Worm (Caenorhabditis elegans): Measurements from ENCODE around the gene zyg-12.

The zyg-12 gene

DNA sequence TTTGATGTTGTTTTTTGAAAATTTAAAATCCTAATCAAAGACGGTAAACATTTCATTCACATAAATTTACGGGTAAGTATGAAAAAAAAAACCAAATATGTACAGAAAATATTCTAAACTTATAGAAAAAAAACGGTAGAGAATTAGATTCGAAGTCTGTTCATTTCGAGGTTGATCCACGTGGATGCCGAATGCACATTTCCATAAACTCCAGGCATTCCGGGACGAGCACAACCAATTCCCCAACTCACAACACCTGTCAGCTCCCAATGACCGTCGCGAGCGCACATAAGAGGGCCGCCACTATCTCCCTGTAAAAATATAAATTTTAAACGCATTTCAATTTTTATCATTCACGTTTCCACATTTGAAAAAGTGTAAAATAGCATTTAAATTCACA lies 1.6 kb upstream of the zyg-12 start:
- TF ChIP-seq C04F5.9 (tag; optimal IDR thresholded peaks at IDR 0.05), result no peak
- TF ChIP-seq elt-2 (tag; optimal IDR thresholded peaks at IDR 0.05), result peak; percentile 7
- no peak for TF ChIP-seq sox-4 (tag; optimal IDR thresholded peaks at IDR 0.05)
- TF ChIP-seq nhr-85 (tag), result peak; percentile 59
- TF ChIP-seq lin-39 (tag; optimal IDR thresholded peaks at IDR 0.05), result no peak
- no peak for TF ChIP-seq lin-14 (GFP tag; optimal IDR thresholded peaks at IDR 0.05)
- no peak for TF ChIP-seq ztf-11 (tag; optimal IDR thresholded peaks at IDR 0.05)

DNA sequence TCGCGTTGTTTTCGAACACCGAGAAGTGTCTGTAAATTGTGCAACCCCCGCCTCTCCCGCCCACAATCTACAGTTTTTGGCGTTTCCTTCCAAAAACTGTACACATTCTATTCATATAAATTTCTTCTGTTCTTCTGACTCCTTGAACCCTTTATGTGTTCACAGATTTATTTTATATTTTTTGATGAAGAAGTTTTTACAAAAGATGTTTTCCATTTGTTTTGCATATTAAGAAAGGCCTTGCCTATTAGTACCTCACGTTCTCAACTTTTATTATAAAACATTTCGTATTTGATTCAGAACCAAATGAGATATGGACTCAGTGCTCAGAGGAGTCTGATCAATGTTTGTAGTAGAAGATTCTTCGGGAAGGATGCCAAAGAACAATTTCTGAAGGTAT lies 3.6 kb downstream of the zyg-12 start, which contains the start of gene ndx-3:
Gene ndx-3 (plus strand): TSS at position 301 of the 400 bp plus-strand sequence.
- TF ChIP-seq Y116A8C.19 (tag; optimal IDR thresholded peaks at IDR 0.05; ENCODE audit: borderline replicate concordance) (no peak), aha-1 (tag; optimal IDR thresholded peaks at IDR 0.05) (no peak), egl-13 (tag; optimal IDR thresholded peaks at IDR 0.05) (no peak), C04F5.9 (tag; optimal IDR thresholded peaks at IDR 0.05) (no peak), efl-3 (GFP tag; optimal IDR thresholded peaks at IDR 0.05) (no peak), skn-1 (tag; optimal IDR thresholded peaks at IDR 0.05) (no peak), sup-37 (GFP tag; optimal IDR thresholded peaks at IDR 0.05) (no peak), sox-4 (tag; optimal IDR thresholded peaks at IDR 0.05) (no peak), hlh-4 (tag; optimal IDR thresholded peaks at IDR 0.05) (no peak), F16B12.6 (tag; optimal IDR thresholded peaks at IDR 0.05) (no peak), zip-4 (GFP tag; optimal IDR thresholded peaks at IDR 0.05) (no peak), xbp-1 (tag; optimal IDR thresholded peaks at IDR 0.05) (no peak), pag-3 (tag; optimal IDR thresholded peaks at IDR 0.05; ENCODE audit: borderline replicate concordance, insufficient read depth) (no peak), tlp-1 (tag; optimal IDR thresholded peaks at IDR 0.05) (no peak), lsy-2 (tag; optimal IDR thresholded peaks at IDR 0.05) (no peak), mab-9 (GFP tag; IDR thresholded peaks at IDR 0.05) (no peak), fkh-8 (tag; optimal IDR thresholded peaks at IDR 0.05) (no peak), hlh-17 (GFP tag; optimal IDR thresholded peaks at IDR 0.05; ENCODE audit: borderline replicate concordance) (no peak)

DNA sequence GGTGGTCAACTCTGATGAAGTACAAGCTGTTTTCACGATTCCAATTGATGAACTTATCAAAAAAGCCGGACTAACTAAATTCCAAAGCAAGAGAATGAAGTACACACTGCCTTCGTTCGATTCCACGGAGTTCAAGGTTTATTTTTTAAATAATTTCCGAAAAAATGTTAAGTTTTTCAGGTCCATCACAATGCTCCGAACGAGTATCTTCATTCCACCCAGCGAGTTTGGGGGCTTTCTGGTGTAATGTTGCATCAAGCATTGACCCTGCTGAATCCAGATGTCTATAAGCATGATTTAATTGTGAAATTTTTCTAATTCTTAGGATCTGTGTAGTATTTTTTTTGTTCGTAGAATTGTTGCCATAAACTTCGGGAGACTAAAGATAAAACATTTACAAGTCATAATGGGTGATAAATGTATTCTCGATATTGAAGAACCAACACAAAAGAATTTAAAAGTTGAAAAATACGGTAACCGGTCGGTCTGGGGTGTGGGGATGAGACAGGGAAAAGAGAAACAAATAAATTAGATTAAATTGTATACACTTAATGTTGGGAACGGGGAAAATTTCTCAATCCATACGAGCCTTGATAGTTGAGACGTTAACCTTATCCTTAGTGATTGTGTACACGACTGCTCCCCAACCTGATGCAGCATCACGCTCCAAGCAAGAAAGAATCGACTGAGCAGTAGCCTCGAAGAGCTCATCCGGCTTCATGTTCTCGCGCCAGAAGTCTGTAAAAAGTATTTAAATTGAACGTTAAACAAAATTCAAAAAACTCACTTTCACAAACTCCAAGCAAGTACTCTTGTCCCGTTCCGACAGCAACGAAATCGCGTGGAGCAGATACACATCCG lies 4.6 kb downstream of the zyg-12 start:
- TF ChIP-seq ceh-63 (GFP tag; optimal IDR thresholded peaks at IDR 0.05) (no peak), zag-1 (tag; optimal IDR thresholded peaks at IDR 0.05) (no peak), Y116A8C.19 (tag; optimal IDR thresholded peaks at IDR 0.05; ENCODE audit: borderline replicate concordance) (no peak), hpl-2 (GFP tag; optimal IDR thresholded peaks at IDR 0.05) (no peak), nhr-76 (tag; optimal IDR thresholded peaks at IDR 0.05) (no peak), nhr-85 (tag) (peak; percentile 59), ceh-90 (tag; optimal IDR thresholded peaks at IDR 0.05) (no peak), nhr-12 (tag; optimal IDR thresholded peaks at IDR 0.05) (no peak), lin-39 (tag; optimal IDR thresholded peaks at IDR 0.05) (no peak), dsc-1 (tag; optimal IDR thresholded peaks at IDR 0.05) (peak; percentile 32)

DNA sequence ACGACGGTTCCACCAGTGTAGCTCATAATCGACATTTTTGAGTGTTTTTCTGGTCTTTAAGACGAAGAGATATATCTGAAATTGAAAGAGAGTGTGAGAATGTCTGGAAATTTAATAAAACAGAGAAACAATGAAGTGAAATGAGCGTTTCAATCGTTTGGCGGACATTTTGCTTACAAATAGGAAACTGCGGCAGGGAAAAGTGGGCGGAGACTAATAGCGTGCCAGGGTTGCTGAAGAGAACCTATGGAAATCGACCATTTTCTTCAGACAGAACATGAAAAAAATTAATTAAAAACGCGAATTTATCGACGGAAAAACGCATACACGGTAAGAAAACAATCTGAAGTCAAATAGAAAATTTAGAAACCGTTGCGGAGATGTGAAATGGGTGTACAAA lies 5.7 kb downstream of the zyg-12 start, which contains the start of gene pbs-3:
Gene pbs-3 (minus strand): TSS at position 75 of the 400 bp plus-strand sequence.
- TF ChIP-seq mdl-1 (tag; optimal IDR thresholded peaks at IDR 0.05) (no peak), ces-1 (GFP tag; optimal IDR thresholded peaks at IDR 0.05) (no peak), unc-130 (tag; optimal IDR thresholded peaks at IDR 0.05) (peak; percentile 65), alr-1 (tag; optimal IDR thresholded peaks at IDR 0.05; ENCODE audit: borderline replicate concordance) (no peak), nhr-71 (tag; optimal IDR thresholded peaks at IDR 0.05) (peak; percentile 64), swsn-7 (tag; optimal IDR thresholded peaks at IDR 0.05) (peak; percentile 37), lin-39 (tag; optimal IDR thresholded peaks at IDR 0.05) (no peak), elt-3 (tag; optimal IDR thresholded peaks at IDR 0.05) (peak in 2 of 6 experiments; percentile 42 to 71), pqm-1 (tag; optimal IDR thresholded peaks at IDR 0.05) (no peak), lsy-2 (tag; optimal IDR thresholded peaks at IDR 0.05) (peak; percentile 52 to 85), blmp-1 (tag; optimal IDR thresholded peaks at IDR 0.05) (peak; percentile 67), fkh-4 (tag; optimal IDR thresholded peaks at IDR 0.05; ENCODE audit: borderline replicate concordance) (no peak), vab-15 (tag; optimal IDR thresholded peaks at IDR 0.05) (peak; percentile 61), nhr-20 (tag; optimal IDR thresholded peaks at IDR 0.05) (peak; percentile 49), aly-2 (tag; optimal IDR thresholded peaks at IDR 0.05) (peak; percentile 23), snu-23 (GFP tag; optimal IDR thresholded peaks at IDR 0.05) (peak; percentile 67), dsc-1 (tag; optimal IDR thresholded peaks at IDR 0.05) (peak; percentile 8), lin-13 (GFP tag; optimal IDR thresholded peaks at IDR 0.05) (peak; percentile 47), nhr-237 (tag; optimal IDR thresholded peaks at IDR 0.05) (peak; percentile 0), ama-1 (optimal IDR thresholded peaks at IDR 0.05) (peak; percentile 32)
